Fruit fly (Drosophila melanogaster): ENCODE data around the gene CG9016.

CG9016 gene

DNA sequence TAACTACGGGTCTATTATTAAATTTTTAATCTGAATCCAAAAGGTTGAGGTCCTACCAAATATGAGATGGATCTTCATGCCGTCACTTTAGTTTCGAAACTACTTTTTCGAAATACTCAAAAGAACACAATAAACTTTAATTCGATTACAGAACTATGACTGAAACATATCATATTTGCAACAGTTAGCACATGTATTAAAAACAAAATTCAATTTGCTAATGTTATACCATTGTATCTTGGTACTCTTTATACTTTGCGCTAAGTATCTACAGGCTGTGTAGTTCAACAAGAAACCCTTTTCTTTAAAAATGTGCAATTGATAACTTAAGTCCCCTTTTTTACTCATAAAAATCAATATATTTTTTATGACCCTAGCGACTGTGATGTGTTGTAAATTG is 38.8 kb downstream of the CG9016 start, which contains the start of the genes Sfp26Ac and CG43185:
Gene Sfp26Ac (minus strand): TSS at position 101 of the 400 bp plus-strand sequence.
Gene CG43185 (plus strand): TSS at position 215 of the 400 bp plus-strand sequence.
- no peak for TF ChIP-seq pan (optimal IDR thresholded peaks at IDR 0.05)
- no peak for TF ChIP-seq pan (GFP tag; optimal IDR thresholded peaks at IDR 0.05 in 1 of 2, IDR thresholded peaks at IDR 0.05 in 1 of 2)
- TF ChIP-seq stwl (tag; optimal IDR thresholded peaks at IDR 0.05), result no peak
- no peak for TF ChIP-seq Hr51 (GFP tag; optimal IDR thresholded peaks at IDR 0.05)
- no peak for TF ChIP-seq CG6272 (GFP tag; IDR thresholded peaks at IDR 0.05)
- TF ChIP-seq NK7.1 (GFP tag; optimal IDR thresholded peaks at IDR 0.05), result no peak
- TF ChIP-seq CG4282 (GFP tag; optimal IDR thresholded peaks at IDR 0.05), result no peak
- no peak for TF ChIP-seq CG12391 (tag; optimal IDR thresholded peaks at IDR 0.05)
- no peak for TF ChIP-seq CG9437 (GFP tag; optimal IDR thresholded peaks at IDR 0.05)
- no peak for TF ChIP-seq CG8290 (GFP tag; optimal IDR thresholded peaks at IDR 0.05)
- TF ChIP-seq CG8290 (tag; optimal IDR thresholded peaks at IDR 0.05), result no peak

DNA sequence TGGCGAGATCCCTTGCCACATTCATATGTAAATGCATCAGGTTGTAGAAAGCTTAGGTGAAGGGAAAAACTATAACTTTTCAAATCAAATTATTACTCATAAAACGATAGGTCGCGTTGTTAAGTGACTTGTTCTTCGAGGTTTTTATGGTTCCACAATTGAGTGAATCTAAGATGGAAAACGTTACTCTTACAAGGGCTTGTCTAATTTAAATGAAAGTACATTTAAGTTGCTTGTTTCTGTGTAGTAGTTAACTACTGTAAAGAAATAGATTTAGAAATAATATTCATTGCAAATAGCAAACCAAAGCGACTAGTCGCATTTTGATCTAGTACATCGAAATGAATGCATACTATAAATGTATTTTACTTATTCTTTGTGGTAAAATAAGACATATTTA is 40.0 kb downstream of the CG9016 start, which contains the start of gene CG44574:
Gene CG44574 (plus strand): TSS at position 301 of the 400 bp plus-strand sequence.
- TF ChIP-seq Hmr (GFP tag; optimal IDR thresholded peaks at IDR 0.05) (no peak), z (GFP tag; IDR thresholded peaks at IDR 0.05) (no peak), Hr51 (GFP tag; optimal IDR thresholded peaks at IDR 0.05) (no peak), ssp (GFP tag; IDR thresholded peaks at IDR 0.05) (no peak), fd96Cb (tag; optimal IDR thresholded peaks at IDR 0.05) (no peak), Hr3 (GFP tag; optimal IDR thresholded peaks at IDR 0.05) (no peak), CG9215 (GFP tag; IDR thresholded peaks at IDR 0.05) (no peak), CG7786 (GFP tag; optimal IDR thresholded peaks at IDR 0.05) (no peak), ara (GFP tag; IDR thresholded peaks at IDR 0.05) (no peak), CG12659 (GFP tag; optimal IDR thresholded peaks at IDR 0.05) (no peak), Six4 (GFP tag; optimal IDR thresholded peaks at IDR 0.05) (no peak), ci (GFP tag; IDR thresholded peaks at IDR 0.05) (no peak), CG3163 (GFP tag; optimal IDR thresholded peaks at IDR 0.05) (no peak)

DNA sequence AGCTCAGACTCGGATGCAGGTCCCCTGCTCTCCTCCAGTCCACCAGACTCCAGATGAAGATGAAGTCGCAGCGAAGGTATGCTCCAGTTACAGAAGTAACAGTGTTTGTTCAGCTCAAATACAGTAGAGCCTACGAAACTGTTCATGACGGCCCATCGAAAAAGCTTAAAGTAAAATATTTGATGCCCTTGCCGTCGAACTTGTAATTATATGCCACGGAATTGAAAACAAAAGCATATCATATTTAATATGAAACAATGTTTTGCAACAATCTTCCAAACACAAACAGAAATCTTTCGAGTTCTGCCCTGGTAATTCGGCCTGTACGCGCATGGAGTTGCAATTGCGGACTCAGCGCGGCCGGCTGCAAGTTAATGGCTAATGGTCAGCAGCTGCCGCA is 42.3 kb downstream of the CG9016 start:
- TF ChIP-seq CG7839 (tag; optimal IDR thresholded peaks at IDR 0.05) (no peak), tgo (GFP tag; IDR thresholded peaks at IDR 0.05) (no peak), CG13894 (tag; optimal IDR thresholded peaks at IDR 0.05) (no peak), ranshi (GFP tag; IDR thresholded peaks at IDR 0.05) (0 out of 2 replicates have a peak, but pooled peaks have one; percentile 6), Ets65A (GFP tag) (peak; percentile 40), p53 (GFP tag; optimal IDR thresholded peaks at IDR 0.05) (no peak), grau (tag; optimal IDR thresholded peaks at IDR 0.05) (peak; percentile 57), chm (GFP tag; IDR thresholded peaks at IDR 0.05) (peak; percentile 23; the same call in 1 of the 2 replicates), Drgx (GFP tag; IDR thresholded peaks at IDR 0.05) (peak; percentile 33; the same call in 1 of the 2 replicates), Med (GFP tag) (peak; percentile 19), gsb-n (tag; optimal IDR thresholded peaks at IDR 0.05) (no peak), Mes4 (GFP tag; optimal IDR thresholded peaks at IDR 0.05) (no peak), dati (GFP tag; IDR thresholded peaks at IDR 0.05) (no peak), gem (tag; optimal IDR thresholded peaks at IDR 0.05) (peak; percentile 10), CG13296 (GFP tag; optimal IDR thresholded peaks at IDR 0.05) (no peak), jigr1 (GFP tag; IDR thresholded peaks at IDR 0.05) (no peak), Xrp1 (GFP tag; IDR thresholded peaks at IDR 0.05) (0 out of 2 replicates have a peak, but pooled peaks have one; percentile 7), ci (GFP tag; IDR thresholded peaks at IDR 0.05) (peak; percentile 3; the same call in 1 of the 3 replicates)

Measured in whole organism, embryonic.